Worm (Caenorhabditis elegans) whole organism, L2 larva: ENCODE data around the gene twk-34.
"Not testable (repeated sequence)": the region's sequence is repeated elsewhere in the genome, so short reads cannot be mapped to it uniquely, and the experiment has no call there.

Experiments
- C34F6.9 ChIP-seq: fragments of 150-350 bp; optimal IDR thresholded peaks from 2 replicates; lab custom pipeline; 2014; ENCODE audit warnings: missing biosample characterization, missing genetic modification characterization
- F13H6.1 ChIP-seq: sonication (generic microtip); optimal IDR thresholded peaks from 2 replicates; lab custom pipeline; 2016; ENCODE audit warnings: missing genetic modification characterization, missing compliant biosample characterization
- Y55F3AM.14 ChIP-seq: fragments of 200-800 bp; sonication (Bioruptor generic); optimal IDR thresholded peaks from 2 replicates; lab custom pipeline; 2018; ENCODE audit warnings: mild to moderate bottlenecking, missing genetic modification characterization, missing compliant biosample characterization
- ZK546.5 ChIP-seq: sonication (generic microtip); optimal IDR thresholded peaks from 2 replicates; lab custom pipeline; 2017; ENCODE audit warnings: missing biosample characterization, missing genetic modification characterization
- aly-2 ChIP-seq: fragments of 150-350 bp; optimal IDR thresholded peaks from 2 replicates; lab custom pipeline; 2014; ENCODE audit warnings: missing biosample characterization, missing genetic modification characterization
- ama-1 ChIP-seq: fragments of 150-350 bp; optimal IDR thresholded peaks from 2 replicates; lab custom pipeline; 2018; ENCODE audit warnings: inconsistent platforms
- blmp-1 ChIP-seq: sonication (generic microtip); optimal IDR thresholded peaks from 2 replicates; lab custom pipeline; 2017; ENCODE audit warnings: missing genetic modification characterization, mild to moderate bottlenecking, missing compliant biosample characterization, antibody characterized with exemption, moderate library complexity; ENCODE audit not compliant: insufficient read depth
- ceh-82 ChIP-seq: fragments of 150-350 bp; optimal IDR thresholded peaks from 2 replicates; lab custom pipeline; 2014; ENCODE audit warnings: missing biosample characterization, missing genetic modification characterization
- egl-27 ChIP-seq: sonication (generic microtip); optimal IDR thresholded peaks from 3 replicates; lab custom pipeline; 2017; ENCODE audit warnings: missing biosample characterization, missing genetic modification reagents, missing genetic modification characterization
- elt-1 ChIP-seq: fragments of 150-350 bp; optimal IDR thresholded peaks from 2 replicates; lab custom pipeline; 2014; ENCODE audit warnings: missing biosample characterization, missing genetic modification characterization
- elt-3 ChIP-seq: sonication (generic microtip); optimal IDR thresholded peaks from 2 replicates; lab custom pipeline; 2017; ENCODE audit warnings: missing biosample characterization, missing genetic modification characterization
- fos-1 ChIP-seq: fragments of 150-350 bp; optimal IDR thresholded peaks from 2 replicates; lab custom pipeline; 2014; ENCODE audit warnings: missing biosample characterization, missing genetic modification characterization
- gmeb-1 ChIP-seq: fragments of 150-350 bp; optimal IDR thresholded peaks from 2 replicates; lab custom pipeline; 2014; ENCODE audit warnings: missing biosample characterization, missing genetic modification characterization
- lin-11 ChIP-seq: fragments of 150-350 bp; sonication (generic microtip); optimal IDR thresholded peaks from 2 replicates; lab custom pipeline; 2014; ENCODE audit warnings: missing biosample characterization, missing genetic modification characterization, inconsistent platforms, mixed read lengths
- lin-13 ChIP-seq: fragments of 150-350 bp; optimal IDR thresholded peaks from 2 replicates; lab custom pipeline; 2014; ENCODE audit warnings: missing biosample characterization, missing genetic modification reagents, missing genetic modification characterization
- mdl-1 ChIP-seq, 2 experiments: fragments of 150-350 bp in 1 of 2; sonication (generic microtip) in 1 of 2; optimal IDR thresholded peaks; 2 replicates each; lab custom pipeline; 2017; ENCODE audit warnings: missing biosample characterization in 2 of 2, missing genetic modification characterization in 2 of 2
- nhr-10 ChIP-seq: sonication (generic microtip); optimal IDR thresholded peaks from 2 replicates; lab custom pipeline; 2017; ENCODE audit warnings: missing biosample characterization, missing genetic modification characterization
- nhr-11 ChIP-seq: fragments of 150-350 bp; optimal IDR thresholded peaks from 2 replicates; lab custom pipeline; 2014; ENCODE audit warnings: missing biosample characterization, missing genetic modification characterization
- nhr-129 ChIP-seq: fragments of 150-350 bp; optimal IDR thresholded peaks from 2 replicates; lab custom pipeline; 2014; ENCODE audit warnings: missing biosample characterization, missing genetic modification characterization
- nhr-21 ChIP-seq: fragments of 150-350 bp; optimal IDR thresholded peaks from 2 replicates; lab custom pipeline; 2014; ENCODE audit warnings: missing biosample characterization, missing genetic modification characterization
- nhr-23 ChIP-seq: fragments of 150-350 bp; optimal IDR thresholded peaks from 2 replicates; lab custom pipeline; 2014; ENCODE audit warnings: missing biosample characterization, missing genetic modification reagents, missing genetic modification characterization
- nhr-237 ChIP-seq: fragments of 150-350 bp; optimal IDR thresholded peaks from 2 replicates; lab custom pipeline; 2014; ENCODE audit warnings: missing biosample characterization, missing genetic modification characterization
- nhr-25 ChIP-seq: fragments of 150-350 bp; sonication (generic microtip); optimal IDR thresholded peaks from 3 replicates; lab custom pipeline; 2014; ENCODE audit warnings: missing biosample characterization, missing genetic modification characterization
- nhr-6 ChIP-seq: fragments of 150-350 bp; optimal IDR thresholded peaks from 2 replicates; lab custom pipeline; 2014; ENCODE audit warnings: missing biosample characterization, missing genetic modification characterization
- nhr-77 ChIP-seq: fragments of 150-350 bp; optimal IDR thresholded peaks from 2 replicates; lab custom pipeline; 2014; ENCODE audit warnings: missing biosample characterization, missing genetic modification characterization
- sem-4 ChIP-seq: fragments of 150-350 bp; optimal IDR thresholded peaks from 2 replicates; lab custom pipeline; 2014; ENCODE audit warnings: missing biosample characterization, missing genetic modification reagents, missing genetic modification characterization
- sma-3 ChIP-seq: sonication (generic microtip); optimal IDR thresholded peaks from 2 replicates; lab custom pipeline; 2016; ENCODE audit warnings: missing genetic modification reagents, missing genetic modification characterization, missing compliant biosample characterization
- snpc-4 ChIP-seq: fragments of 150-350 bp; optimal IDR thresholded peaks from 2 replicates; lab custom pipeline; 2014; ENCODE audit warnings: missing biosample characterization, missing genetic modification characterization
- unc-55 ChIP-seq: fragments of 150-350 bp; sonication (generic microtip); optimal IDR thresholded peaks from 3 replicates; lab custom pipeline; 2014; ENCODE audit warnings: missing biosample characterization, missing genetic modification reagents, missing genetic modification characterization
- zag-1 ChIP-seq: fragments of 150-350 bp; optimal IDR thresholded peaks from 2 replicates; lab custom pipeline; 2014; ENCODE audit warnings: missing biosample characterization, missing genetic modification characterization
- ztf-4 ChIP-seq: fragments of 150-350 bp; optimal IDR thresholded peaks from 2 replicates; lab custom pipeline; 2014; ENCODE audit warnings: missing biosample characterization, missing genetic modification characterization

Gene twk-34

ce11 chrV:15668200-15668599 lies 36.6 kb upstream of the twk-34 start, which contains the start of gene F53E4.1:
Gene F53E4.1 (minus strand): TSS chrV:15668300.
- TF ChIP-seq egl-27 (tag; lab: Kevin White, UChicago); mdl-1 (tag; optimal IDR thresholded peaks at IDR 0.05; lab: Kevin White, UChicago); nhr-21: not testable (repeated sequence)
- TF ChIP-seq, all 48 proteins: peak for 0; not testable (repeated sequence) for 48

- TF ChIP-seq lin-13 (GFP tag; lab: Kevin White, UChicago) (no peak), C34F6.9 (no peak), ama-1 (no peak), elt-1 (no peak), gmeb-1 (tag; lab: Kevin White, UChicago) (no peak), snpc-4 (tag; lab: Kevin White, UChicago) (no peak), F13H6.1 (tag; lab: Kevin White, UChicago) (no peak)
- TF ChIP-seq, all 48 proteins: peak for 0
Measured at ce11 chrV:15668870-15669269, 35.9 kb upstream of the twk-34 start, which contains the start of gene K06B4.4. Gene K06B4.4 (plus strand): TSS chrV:15669170.

DNA sequence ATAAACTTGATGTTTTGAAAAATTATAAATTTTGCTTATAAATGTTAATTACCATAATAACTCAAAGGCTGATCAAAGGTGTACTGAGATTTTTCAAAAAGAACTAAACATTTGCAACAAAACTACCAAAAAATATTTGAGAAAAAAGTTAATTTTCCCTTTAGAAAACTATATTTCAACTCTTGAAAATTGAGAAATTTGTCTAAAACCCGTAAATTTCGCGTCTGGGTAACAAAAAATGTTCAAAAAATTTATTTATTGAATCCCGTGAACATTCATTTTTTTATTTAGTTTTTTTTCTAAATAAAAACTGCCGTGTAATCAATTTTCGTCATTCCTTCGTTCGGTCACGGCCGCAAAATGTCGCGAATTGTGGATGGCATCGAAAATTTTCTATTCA lies 34.6 kb upstream of the twk-34 start, which contains the start of gene K06B4.15:
Gene K06B4.15, plus strand, starts transcription at position 301 of the 400 bp plus-strand sequence.
- TF ChIP-seq nhr-11 (tag; lab: Kevin White, UChicago); ZK546.5 (tag; lab: Kevin White, UChicago); mdl-1 (tag; optimal IDR thresholded peaks at IDR 0.05; lab: Kevin White, UChicago): not testable (repeated sequence)
- TF ChIP-seq, all 48 proteins: peak for 0; not testable (repeated sequence) for 48

DNA sequence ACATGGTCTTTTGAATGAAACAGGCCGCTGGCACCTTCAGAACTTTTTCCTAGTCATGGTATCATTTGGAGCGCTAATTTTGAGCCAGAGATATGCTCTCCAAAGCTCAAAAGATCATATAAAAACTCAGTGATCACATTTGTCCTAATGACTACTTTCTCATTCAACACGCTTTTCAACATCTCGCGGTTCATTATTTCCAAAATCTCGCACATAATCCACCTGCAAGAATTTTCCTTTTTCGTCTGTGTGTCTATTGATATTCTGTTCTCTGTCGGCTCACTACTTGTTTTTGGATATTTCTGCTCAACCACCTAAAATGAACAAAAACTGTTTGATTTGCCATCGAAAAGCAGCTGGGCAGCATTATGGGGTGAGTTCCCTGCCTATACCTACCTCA lies 31.1 kb upstream of the twk-34 start, which contains the start of gene nhr-51:
Gene nhr-51, plus strand, starts transcription at position 301 of the 400 bp plus-strand sequence.
- TF ChIP-seq nhr-129 (tag; lab: Kevin White, UChicago) (no peak), nhr-6 (tag; lab: Kevin White, UChicago) (no peak), elt-3 (tag; lab: Kevin White, UChicago) (no peak), nhr-237 (no peak), Y55F3AM.14 (GFP tag; lab: Kevin White, UChicago) (no peak), lin-13 (GFP tag; lab: Kevin White, UChicago) (no peak), sem-4 (no peak), nhr-23 (tag; lab: Kevin White, UChicago) (no peak), unc-55 (no peak), ztf-4 (tag; lab: Kevin White, UChicago) (no peak), nhr-25 (tag; lab: Kevin White, UChicago) (no peak), sma-3 (GFP tag; lab: Kevin White, UChicago) (no peak), fos-1 (no peak), nhr-77 (tag; lab: Kevin White, UChicago) (no peak), lin-11 (no peak), aly-2 (tag; lab: Kevin White, UChicago) (no peak), nhr-10 (tag; lab: Kevin White, UChicago) (no peak), ceh-82 (tag; lab: Kevin White, UChicago) (no peak), nhr-11 (tag; lab: Kevin White, UChicago) (no peak), ama-1 (no peak)

ce11 chrV:15674899-15675298 lies 29.9 kb upstream of the twk-34 start:
- no peak for TF ChIP-seq nhr-129 (tag; lab: Kevin White, UChicago)

- TF ChIP-seq egl-27 (tag; lab: Kevin White, UChicago) (no peak), gmeb-1 (tag; lab: Kevin White, UChicago) (no peak), nhr-77 (tag; lab: Kevin White, UChicago) (no peak), unc-55 (no peak), ZK546.5 (tag; lab: Kevin White, UChicago) (no peak), zag-1 (no peak), blmp-1 (tag; lab: Kevin White, UChicago) (no peak)
- TF ChIP-seq, all 48 proteins: peak for 0
Measured at ce11 chrV:15677222-15677621, 27.5 kb upstream of the twk-34 start, which contains the start of gene nhr-52. Gene nhr-52 (plus strand): TSS chrV:15677522.
